Fruit fly (Drosophila melanogaster) whole organism, embryonic: ENCODE measurements around the gene CG12477.
A peak's percentile ranks its signal among the peaks of the same experiment; 100 is the strongest.

ENCODE experiments used
- Aef1 ChIP-seq: fragments of 200-800 bp; sonication (Bioruptor generic); IDR thresholded peaks from 3 replicates; pipeline ENCODE4 v1.3.6; 2022; ENCODE audit warnings: missing biosample characterization, missing genetic modification characterization
- Atf6 ChIP-seq: fragments of 200-800 bp; sonication (Bioruptor generic); IDR thresholded peaks from 2 replicates; pipeline ENCODE4 v1.3.6; 2022; ENCODE audit warnings: missing biosample characterization, missing genetic modification characterization
- Blimp-1 ChIP-seq: fragments of 200-800 bp; sonication (Bioruptor generic); optimal IDR thresholded peaks from 3 replicates; lab custom pipeline; 2018; ENCODE audit warnings: missing biosample characterization, missing genetic modification characterization, mild to moderate bottlenecking, moderate library complexity, missing genetic modification reagents
- CG10959 ChIP-seq: fragments of 200-800 bp; sonication (Bioruptor generic); IDR thresholded peaks from 2 replicates; pipeline ENCODE4 v1.3.6; 2022; ENCODE audit warnings: missing biosample characterization, missing genetic modification characterization
- CG11093 ChIP-seq: fragments of 200-800 bp; sonication (Bioruptor generic); IDR thresholded peaks from 3 replicates; pipeline ENCODE4 v1.3.6; 2022; ENCODE audit warnings: missing biosample characterization, missing genetic modification characterization
- CG11560 ChIP-seq: fragments of 200-800 bp; sonication (Bioruptor generic); IDR thresholded peaks from 3 replicates; pipeline ENCODE4 v1.3.6; 2022; ENCODE audit warnings: missing biosample characterization, missing genetic modification characterization
- CG14441 ChIP-seq: fragments of 200-800 bp; sonication (Bioruptor generic); IDR thresholded peaks from 2 replicates; pipeline ENCODE4 v1.3.6; 2022; ENCODE audit warnings: missing biosample characterization, missing genetic modification characterization
- CG1529 ChIP-seq: fragments of 200-800 bp; sonication (Bioruptor generic); optimal IDR thresholded peaks from 3 replicates; lab custom pipeline; 2018; ENCODE audit warnings: missing biosample characterization, missing genetic modification characterization
- CG15601 ChIP-seq: fragments of 200-800 bp; sonication (Bioruptor generic); optimal IDR thresholded peaks from 3 replicates; lab custom pipeline; 2019; ENCODE audit warnings: missing biosample characterization, mild to moderate bottlenecking, missing genetic modification characterization, moderate library complexity
- CG18262 ChIP-seq: fragments of 200-800 bp; optimal IDR thresholded peaks from 3 replicates; lab custom pipeline; 2019; ENCODE audit warnings: missing biosample characterization, mild to moderate bottlenecking, missing genetic modification characterization, moderate library complexity
- CG18476 ChIP-seq: fragments of 200-800 bp; sonication (Bioruptor generic); optimal IDR thresholded peaks from 2 replicates; lab custom pipeline; 2016; ENCODE audit warnings: missing biosample characterization, mild to moderate bottlenecking, missing genetic modification characterization
- CG2199 ChIP-seq: fragments of 200-800 bp; sonication (Bioruptor generic); IDR thresholded peaks from 3 replicates; pipeline ENCODE4 v1.3.6; 2022; ENCODE audit warnings: missing biosample characterization, missing genetic modification characterization
- CG3838 ChIP-seq: fragments of 200-800 bp; sonication (Bioruptor generic); optimal IDR thresholded peaks from 3 replicates; lab custom pipeline; 2016; ENCODE audit warnings: missing biosample characterization, missing genetic modification characterization
- CG6813 ChIP-seq: fragments of 200-800 bp; sonication (Bioruptor generic); optimal IDR thresholded peaks from 2 replicates; lab custom pipeline; 2017; ENCODE audit warnings: missing biosample characterization, missing genetic modification characterization, mild to moderate bottlenecking, moderate library complexity, missing genetic modification reagents
- Dek ChIP-seq: fragments of 200-800 bp; sonication (Bioruptor generic); optimal IDR thresholded peaks from 3 replicates; lab custom pipeline; 2019; ENCODE audit warnings: missing biosample characterization, mild to moderate bottlenecking, missing genetic modification characterization, moderate library complexity
- Doc2 ChIP-seq: fragments of 200-800 bp; sonication (Bioruptor generic); IDR thresholded peaks from 2 replicates; pipeline ENCODE4 v1.3.6; 2022; ENCODE audit warnings: missing biosample characterization, missing genetic modification characterization
- H2.0 ChIP-seq: fragments of 200-800 bp; sonication (Bioruptor generic); IDR thresholded peaks from 2 replicates; pipeline ENCODE4 v1.3.6; 2022; ENCODE audit warnings: missing biosample characterization, missing genetic modification characterization
- HHEX ChIP-seq: fragments of 200-800 bp; sonication (Bioruptor generic); optimal IDR thresholded peaks from 3 replicates; lab custom pipeline; 2017; ENCODE audit warnings: missing biosample characterization, mild to moderate bottlenecking, missing genetic modification characterization, missing genetic modification reagents
- HmgZ ChIP-seq: fragments of 200-800 bp; sonication (Bioruptor generic); optimal IDR thresholded peaks from 2 replicates; lab custom pipeline; 2018; ENCODE audit warnings: missing biosample characterization, mild to moderate bottlenecking, missing genetic modification characterization
- MESR4 ChIP-seq: fragments of 200-800 bp; sonication (Bioruptor generic); optimal IDR thresholded peaks from 2 replicates; lab custom pipeline; 2018; ENCODE audit warnings: missing biosample characterization, mild to moderate bottlenecking, missing genetic modification characterization, moderate library complexity
- Meics ChIP-seq: fragments of 200-800 bp; sonication (Bioruptor generic); optimal IDR thresholded peaks from 2 replicates; lab custom pipeline; 2017; ENCODE audit warnings: missing biosample characterization, mild to moderate bottlenecking, missing genetic modification characterization
- Myb ChIP-seq: fragments of 200-800 bp; sonication (Bioruptor generic); optimal IDR thresholded peaks from 2 replicates; lab custom pipeline; 2016; ENCODE audit warnings: missing biosample characterization, missing genetic modification characterization
- Scr ChIP-seq: fragments of 200-800 bp; sonication (Bioruptor generic); IDR thresholded peaks from 2 replicates; pipeline ENCODE4 v1.3.6; 2022; ENCODE audit warnings: missing biosample characterization, missing genetic modification characterization; ENCODE audit not compliant: partially characterized antibody
- Sry-β ChIP-seq: fragments of 200-800 bp; sonication (Bioruptor generic); optimal IDR thresholded peaks from 2 replicates; lab custom pipeline; 2018; ENCODE audit warnings: missing biosample characterization, mild to moderate bottlenecking, missing genetic modification characterization, moderate library complexity
- Ssrp ChIP-seq: fragments of 200-800 bp; sonication (Bioruptor generic); optimal IDR thresholded peaks from 2 replicates; lab custom pipeline; 2018; ENCODE audit warnings: missing biosample characterization, mild to moderate bottlenecking, missing genetic modification characterization, moderate library complexity
- Vsx1 ChIP-seq: fragments of 200-800 bp; sonication (Bioruptor generic); optimal IDR thresholded peaks from 2 replicates; lab custom pipeline; 2017; ENCODE audit warnings: missing biosample characterization, mild to moderate bottlenecking, missing genetic modification characterization, missing genetic modification reagents
- amos ChIP-seq: fragments of 200-800 bp; sonication (Bioruptor generic); IDR thresholded peaks from 2 replicates; pipeline ENCODE4 v1.3.6; 2022; ENCODE audit warnings: missing biosample characterization, missing genetic modification characterization; ENCODE audit not compliant: partially characterized antibody
- bcd ChIP-seq: fragments of 200-800 bp; sonication (Bioruptor generic); optimal IDR thresholded peaks from 2 replicates; lab custom pipeline; 2017; ENCODE audit warnings: missing biosample characterization, mild to moderate bottlenecking, missing genetic modification characterization
- br ChIP-seq: fragments of >200 bp; optimal IDR thresholded peaks from 2 replicates; lab custom pipeline; 2017
- corto ChIP-seq: fragments of 200-800 bp; sonication (Bioruptor generic); optimal IDR thresholded peaks from 2 replicates; lab custom pipeline; 2016; ENCODE audit warnings: missing biosample characterization, mild to moderate bottlenecking, missing genetic modification characterization, moderate library complexity
- da ChIP-seq: fragments of 200-800 bp; sonication (Bioruptor generic); optimal IDR thresholded peaks from 2 replicates; lab custom pipeline; 2016; ENCODE audit warnings: missing biosample characterization, missing genetic modification characterization
- gsb-n ChIP-seq: fragments of 200-800 bp; sonication (Bioruptor generic); optimal IDR thresholded peaks from 3 replicates; lab custom pipeline; 2018; ENCODE audit warnings: missing biosample characterization, mild to moderate bottlenecking, missing genetic modification characterization
- hth ChIP-seq: fragments of >200 bp; optimal IDR thresholded peaks from 2 replicates; lab custom pipeline; 2017; ENCODE audit warnings: inconsistent platforms
- inv ChIP-seq: fragments of 200-800 bp; sonication (Bioruptor generic); IDR thresholded peaks from 2 replicates; pipeline ENCODE4 v1.3.6; 2022; ENCODE audit warnings: missing biosample characterization, missing genetic modification characterization; ENCODE audit not compliant: partially characterized antibody
- knrl ChIP-seq: fragments of 200-800 bp; sonication (Bioruptor generic); IDR thresholded peaks from 3 replicates; pipeline ENCODE4 v1.3.6; 2022; ENCODE audit warnings: missing biosample characterization, missing genetic modification characterization; ENCODE audit not compliant: partially characterized antibody
- mld ChIP-seq: fragments of 200-800 bp; sonication (Bioruptor generic); IDR thresholded peaks from 3 replicates; pipeline ENCODE4 v1.3.6; 2022; ENCODE audit warnings: missing biosample characterization, missing genetic modification characterization; ENCODE audit not compliant: partially characterized antibody
- nom ChIP-seq: fragments of 200-800 bp; sonication (Bioruptor generic); optimal IDR thresholded peaks from 2 replicates; lab custom pipeline; 2017; ENCODE audit warnings: missing biosample characterization, missing genetic modification characterization, mild to moderate bottlenecking, moderate library complexity, missing genetic modification reagents
- onecut ChIP-seq: fragments of 200-800 bp; sonication (Bioruptor generic); IDR thresholded peaks from 2 replicates; pipeline ENCODE4 v1.3.6; 2022; ENCODE audit warnings: missing biosample characterization, missing genetic modification characterization
- pb ChIP-seq: fragments of 200-800 bp; sonication (Bioruptor generic); optimal IDR thresholded peaks from 3 replicates; lab custom pipeline; 2016; ENCODE audit warnings: missing biosample characterization, missing genetic modification characterization
- prd ChIP-seq, 3 experiments: fragments of >200 bp in 2 of 3; fragments of 200-800 bp in 1 of 3; sonication (Bioruptor generic) in 1 of 3; optimal IDR thresholded peaks in 2 of 3; IDR thresholded peaks in 1 of 3; 2 replicates in 2 of 3; 3 replicates in 1 of 3; pipeline versions ENCODE4 v1.3.6 to Lab custom; 2017 to 2022; ENCODE audit warnings: missing biosample characterization in 1 of 3, missing genetic modification characterization in 1 of 3
- salm ChIP-seq: fragments of 200-800 bp; sonication (Bioruptor generic); optimal IDR thresholded peaks from 2 replicates; lab custom pipeline; 2018; ENCODE audit warnings: missing biosample characterization, mild to moderate bottlenecking, missing genetic modification characterization
- sc ChIP-seq, 3 experiments: fragments of >200 bp in 2 of 3; fragments of 200-800 bp in 1 of 3; sonication (Bioruptor generic) in 1 of 3; optimal IDR thresholded peaks; 2 replicates in 2 of 3; 3 replicates in 1 of 3; lab custom pipeline; 2017; ENCODE audit warnings: mild to moderate bottlenecking in 1 of 3, missing biosample characterization in 1 of 3, missing genetic modification characterization in 1 of 3, missing genetic modification reagents in 1 of 3
- slp2 ChIP-seq: fragments of 200-800 bp; sonication (Bioruptor generic); optimal IDR thresholded peaks from 2 replicates; lab custom pipeline; 2016; ENCODE audit warnings: missing biosample characterization, missing genetic modification characterization
- tap ChIP-seq: fragments of 200-800 bp; optimal IDR thresholded peaks from 3 replicates; lab custom pipeline; 2019; ENCODE audit warnings: missing biosample characterization, mild to moderate bottlenecking, missing genetic modification characterization, moderate library complexity
- tgo ChIP-seq: fragments of 200-800 bp; sonication (Bioruptor generic); IDR thresholded peaks from 3 replicates; pipeline ENCODE4 v1.3.6; 2022; ENCODE audit warnings: missing biosample characterization, missing genetic modification characterization
- wek ChIP-seq: fragments of 200-800 bp; sonication (Bioruptor generic); optimal IDR thresholded peaks from 3 replicates; lab custom pipeline; 2018; ENCODE audit warnings: missing biosample characterization, mild to moderate bottlenecking, missing genetic modification characterization, moderate library complexity
- zen ChIP-seq: fragments of 200-800 bp; sonication (Bioruptor generic); optimal IDR thresholded peaks from 3 replicates; lab custom pipeline; 2018; ENCODE audit warnings: missing biosample characterization, mild to moderate bottlenecking, missing genetic modification characterization, moderate library complexity
- zfh1 ChIP-seq: fragments of 200-800 bp; sonication (Bioruptor generic); IDR thresholded peaks from 3 replicates; pipeline ENCODE4 v1.3.6; 2022; ENCODE audit warnings: missing biosample characterization, missing genetic modification characterization

CG12477 gene

dm6 chr3L:18747953-18748756, 25.1 kb upstream of the CG12477 start, which contains the start of the genes Nufip and Atg3 (continued):
- peak; percentile 74 for TF ChIP-seq zen
- no peak for TF ChIP-seq CG2199 (GFP tag; lab: Robert Waterston, UW)
- peak; percentile 46 for TF ChIP-seq CG18262
- peak; percentile 83 for TF ChIP-seq Scr (GFP tag; lab: Robert Waterston, UW)
- no peak for TF ChIP-seq Atf6 (GFP tag; lab: Robert Waterston, UW)
- no peak for TF ChIP-seq nom (GFP tag; lab: Kevin White, UChicago)
- peak; percentile 74; the same call in 2 of the 3 replicates for TF ChIP-seq knrl (GFP tag; lab: Robert Waterston, UW)
- TF ChIP-seq prd (optimal IDR thresholded peaks at IDR 0.05; lab: Kevin White, UChicago) = no peak
- no peak for TF ChIP-seq prd (GFP tag; IDR thresholded peaks at IDR 0.05; lab: Robert Waterston, UW)
- TF ChIP-seq salm (tag; lab: Kevin White, UChicago) = no peak
- TF ChIP-seq CG1529 (GFP tag; lab: Kevin White, UChicago) = no peak
- no peak for TF ChIP-seq Blimp-1
- TF ChIP-seq Meics = peak; percentile 37
- TF ChIP-seq tgo (GFP tag; lab: Robert Waterston, UW) = no peak
- TF ChIP-seq Ssrp (tag; lab: Kevin White, UChicago) = no peak
- no peak for TF ChIP-seq slp2 (GFP tag; lab: Kevin White, UChicago)
- TF ChIP-seq CG10959 (GFP tag; lab: Robert Waterston, UW) = no peak
- peak; percentile 20 for TF ChIP-seq Myb
- no peak for TF ChIP-seq CG3838
- no peak for TF ChIP-seq bcd (GFP tag; lab: Kevin White, UChicago)
- peak; percentile 75 for TF ChIP-seq inv (GFP tag; lab: Robert Waterston, UW)
- TF ChIP-seq CG6813 (GFP tag; lab: Kevin White, UChicago) = no peak
- no peak for TF ChIP-seq H2.0 (GFP tag; lab: Robert Waterston, UW)
- no peak for TF ChIP-seq CG11560 (tag; lab: Robert Waterston, UW)
- TF ChIP-seq br (lab: Kevin White, UChicago) = no peak
- TF ChIP-seq Vsx1 (GFP tag; lab: Kevin White, UChicago) = peak; percentile 65
- no peak for TF ChIP-seq corto (GFP tag; lab: Kevin White, UChicago)
- TF ChIP-seq hth (lab: Kevin White, UChicago) = no peak
- peak; percentile 29 for TF ChIP-seq CG15601 (tag; lab: Kevin White, UChicago)
- no peak for TF ChIP-seq CG18476 (GFP tag; lab: Kevin White, UChicago)
- no peak for TF ChIP-seq mld (GFP tag; lab: Robert Waterston, UW)
- TF ChIP-seq wek = no peak
- 0 out of 2 replicates have a peak, but pooled peaks have one; percentile 23 for TF ChIP-seq CG14441 (GFP tag; lab: Robert Waterston, UW)
- no peak for TF ChIP-seq onecut (GFP tag; lab: Robert Waterston, UW)
- TF ChIP-seq MESR4 (GFP tag; lab: Kevin White, UChicago) = peak; percentile 9
- TF ChIP-seq amos = peak; percentile 83; the same call in 1 of the 2 replicates
- TF ChIP-seq sc (optimal IDR thresholded peaks at IDR 0.05; lab: Kevin White, UChicago) = no peak
- no peak for TF ChIP-seq sc (GFP tag; optimal IDR thresholded peaks at IDR 0.05; lab: Kevin White, UChicago)
- no peak for TF ChIP-seq HHEX (GFP tag; lab: Kevin White, UChicago)
- TF ChIP-seq Dek = peak; percentile 13
- TF ChIP-seq tap (tag; lab: Kevin White, UChicago) = no peak
- TF ChIP-seq zfh1 (GFP tag; lab: Robert Waterston, UW) = no peak
- TF ChIP-seq da = no peak
- TF ChIP-seq gsb-n (tag; lab: Kevin White, UChicago) = peak; percentile 5
- TF ChIP-seq Aef1 (GFP tag; lab: Robert Waterston, UW) = peak; percentile 49; the same call in 2 of the 3 replicates
- TF ChIP-seq pb = no peak
- no peak for TF ChIP-seq Sry-β (GFP tag; lab: Kevin White, UChicago)
- TF ChIP-seq CG11093 (GFP tag; lab: Robert Waterston, UW) = no peak
- no peak for TF ChIP-seq Doc2 (GFP tag; lab: Robert Waterston, UW)
- TF ChIP-seq HmgZ (tag; lab: Kevin White, UChicago) = peak; percentile 43
